Worm (Caenorhabditis elegans) whole organism, young adult: ENCODE measurements around the gene byn-1.
A peak's percentile ranks its signal among the peaks of the same experiment; 100 is the strongest.

Source experiments
- C17E4.6 ChIP-seq: fragments of 200-800 bp; sonication (Bioruptor generic); IDR thresholded peaks from 2 replicates; pipeline ENCODE4 v1.3.6; 2022; ENCODE audit warnings: missing genetic modification reagents, missing genetic modification characterization, missing compliant biosample characterization
- D2030.7 ChIP-seq: fragments of 200-800 bp; sonication (Bioruptor generic); IDR thresholded peaks from 2 replicates; pipeline ENCODE4 v1.3.6; 2022; ENCODE audit warnings: missing genetic modification reagents, missing genetic modification characterization, missing compliant biosample characterization
- F33H1.4 ChIP-seq: fragments of 200-800 bp; sonication (Bioruptor generic); IDR thresholded peaks from 2 replicates; pipeline ENCODE4 v1.3.6; 2022; ENCODE audit warnings: missing genetic modification reagents, missing genetic modification characterization, missing compliant biosample characterization
- F49E8.2 ChIP-seq: sonication (generic microtip); optimal IDR thresholded peaks from 3 replicates; lab custom pipeline; 2017; ENCODE audit warnings: missing genetic modification characterization, mild to moderate bottlenecking, missing compliant biosample characterization, antibody characterized with exemption, moderate library complexity; ENCODE audit not compliant: insufficient read depth
- K11D2.4 ChIP-seq: fragments of 200-800 bp; sonication (Bioruptor generic); IDR thresholded peaks from 2 replicates; pipeline ENCODE4 v1.3.6; 2022; ENCODE audit warnings: missing genetic modification reagents, missing genetic modification characterization, missing compliant biosample characterization
- T26A5.8 ChIP-seq: sonication (generic microtip); optimal IDR thresholded peaks from 2 replicates; lab custom pipeline; 2016; ENCODE audit warnings: missing genetic modification characterization, missing compliant biosample characterization
- Y53G8AR.9 ChIP-seq: fragments of 200-800 bp; sonication (Bioruptor generic); conservative IDR thresholded peaks from 2 replicates; pipeline ENCODE4 v1.3.6; 2022; ENCODE audit warnings: missing genetic modification reagents, missing genetic modification characterization, missing compliant biosample characterization
- Y56A3A.18 ChIP-seq: fragments of 200-800 bp; sonication (Bioruptor generic); IDR thresholded peaks from 2 replicates; pipeline ENCODE4 v1.3.6; 2022; ENCODE audit warnings: missing genetic modification reagents, missing genetic modification characterization, missing compliant biosample characterization
- Y67H2A.10 ChIP-seq: fragments of 200-800 bp; sonication (Bioruptor generic); conservative IDR thresholded peaks from 2 replicates; pipeline ENCODE4 v1.3.6; 2022; ENCODE audit warnings: missing genetic modification reagents, missing genetic modification characterization, missing compliant biosample characterization
- akir-1 ChIP-seq: fragments of 200-800 bp; sonication (Bioruptor generic); optimal IDR thresholded peaks from 2 replicates; lab custom pipeline; 2018; ENCODE audit warnings: mild to moderate bottlenecking, missing genetic modification characterization, moderate library complexity, missing compliant biosample characterization
- ama-1 ChIP-seq, 3 experiments: fragments of 150-350 bp in 1 of 3; sonication (generic microtip) in 2 of 3; optimal IDR thresholded peaks; 2 replicates each; lab custom pipeline; 2014 to 2018; ENCODE audit warnings: missing biosample characterization in 2 of 3, missing genetic modification characterization in 2 of 3, missing genetic modification reagents in 2 of 3
- athp-1 ChIP-seq: sonication (generic microtip); optimal IDR thresholded peaks from 2 replicates; lab custom pipeline; 2017; ENCODE audit warnings: mild to moderate bottlenecking, missing genetic modification characterization, missing compliant biosample characterization
- attf-6 ChIP-seq: fragments of 200-800 bp; sonication (Bioruptor generic); IDR thresholded peaks from 2 replicates; pipeline ENCODE4 v1.3.6; 2022; ENCODE audit warnings: missing genetic modification reagents, missing genetic modification characterization, missing compliant biosample characterization
- bed-2 ChIP-seq: fragments of 200-800 bp; sonication (Bioruptor generic); IDR thresholded peaks from 2 replicates; pipeline ENCODE4 v1.3.6; 2022; ENCODE audit warnings: missing genetic modification reagents, missing genetic modification characterization, missing compliant biosample characterization
- cebp-1 ChIP-seq, 2 experiments: fragments of 200-800 bp in 1 of 2; sonication (Bioruptor generic) in 1 of 2; sonication (generic microtip) in 1 of 2; IDR thresholded peaks in 1 of 2; optimal IDR thresholded peaks in 1 of 2; 2 replicates each; pipeline versions ENCODE4 v1.3.6 to Lab custom; 2017 to 2022; ENCODE audit warnings: missing compliant biosample characterization in 2 of 2, missing genetic modification characterization in 2 of 2, mild to moderate bottlenecking in 1 of 2, missing genetic modification reagents in 1 of 2, moderate library complexity in 1 of 2
- ceh-100 ChIP-seq: fragments of 200-800 bp; sonication (Bioruptor generic); IDR thresholded peaks from 2 replicates; pipeline ENCODE4 v1.3.6; 2022; ENCODE audit warnings: missing genetic modification reagents, missing genetic modification characterization, missing compliant biosample characterization
- die-1 ChIP-seq: sonication (generic microtip); optimal IDR thresholded peaks from 2 replicates; lab custom pipeline; 2016; ENCODE audit warnings: missing genotype, mild to moderate bottlenecking, missing genetic modification characterization, missing compliant biosample characterization
- egl-18 ChIP-seq: fragments of 200-800 bp; sonication (Bioruptor generic); IDR thresholded peaks from 2 replicates; pipeline ENCODE4 v1.3.6; 2022; ENCODE audit warnings: missing genetic modification reagents, missing genetic modification characterization, missing compliant biosample characterization
- egrh-3 ChIP-seq: fragments of 200-800 bp; sonication (Bioruptor generic); IDR thresholded peaks from 2 replicates; pipeline ENCODE4 v1.3.6; 2022; ENCODE audit warnings: missing genetic modification reagents, missing genetic modification characterization, missing compliant biosample characterization
- ets-4 ChIP-seq: fragments of 200-800 bp; sonication (Bioruptor generic); optimal IDR thresholded peaks from 2 replicates; lab custom pipeline; 2018; ENCODE audit warnings: mild to moderate bottlenecking, missing genetic modification characterization, missing compliant biosample characterization
- fkh-3 ChIP-seq: sonication (generic microtip); optimal IDR thresholded peaks from 2 replicates; lab custom pipeline; 2016; ENCODE audit warnings: mild to moderate bottlenecking, missing genetic modification characterization, missing compliant biosample characterization
- him-1 ChIP-seq: sonication (generic microtip); optimal IDR thresholded peaks from 2 replicates; lab custom pipeline; 2016; ENCODE audit warnings: missing genotype, missing genetic modification reagents, missing genetic modification characterization, missing compliant biosample characterization
- hlh-12 ChIP-seq: sonication (generic microtip); optimal IDR thresholded peaks from 2 replicates; lab custom pipeline; 2016; ENCODE audit warnings: missing genetic modification characterization, missing compliant biosample characterization
- hmg-1.2 ChIP-seq: fragments of 200-800 bp; sonication (Bioruptor generic); IDR thresholded peaks from 2 replicates; pipeline ENCODE4 v1.3.6; 2022; ENCODE audit warnings: missing genetic modification reagents, missing genetic modification characterization, missing compliant biosample characterization
- hrde-1 ChIP-seq: sonication (generic microtip); optimal IDR thresholded peaks from 2 replicates; lab custom pipeline; 2016; ENCODE audit warnings: missing genetic modification characterization, mild to moderate bottlenecking, missing compliant biosample characterization, moderate library complexity, missing genotype, missing genetic modification reagents, borderline replicate concordance
- hsf-1 ChIP-seq: fragments of 200-800 bp; sonication (Bioruptor generic); IDR thresholded peaks from 2 replicates; pipeline ENCODE4 v1.3.6; 2022; ENCODE audit warnings: missing genetic modification reagents, missing genetic modification characterization, missing compliant biosample characterization
- let-526 ChIP-seq: fragments of 200-800 bp; sonication (Bioruptor generic); IDR thresholded peaks from 2 replicates; pipeline ENCODE4 v1.3.6; 2022; ENCODE audit warnings: missing genetic modification reagents, missing genetic modification characterization, missing compliant biosample characterization
- let-607 ChIP-seq, 2 experiments: fragments of 200-800 bp in 1 of 2; sonication (Bioruptor generic) in 1 of 2; sonication (generic microtip) in 1 of 2; optimal IDR thresholded peaks; 2 replicates each; lab custom pipeline; 2016 to 2018; ENCODE audit warnings: mild to moderate bottlenecking in 2 of 2, missing compliant biosample characterization in 2 of 2, missing genetic modification characterization in 2 of 2, moderate library complexity in 2 of 2, missing genotype in 1 of 2
- lin-26 ChIP-seq: fragments of 200-800 bp; sonication (Bioruptor generic); IDR thresholded peaks from 2 replicates; pipeline ENCODE4 v1.3.6; 2022; ENCODE audit warnings: missing genetic modification reagents, missing genetic modification characterization, missing compliant biosample characterization
- lin-40 ChIP-seq: sonication (generic microtip); optimal IDR thresholded peaks from 2 replicates; lab custom pipeline; 2016; ENCODE audit warnings: missing genetic modification characterization, mild to moderate bottlenecking, missing compliant biosample characterization, missing genotype, missing genetic modification reagents
- lin-54 ChIP-seq: fragments of 200-800 bp; sonication (Bioruptor generic); optimal IDR thresholded peaks from 2 replicates; lab custom pipeline; 2018; ENCODE audit warnings: mild to moderate bottlenecking, missing genetic modification characterization, missing compliant biosample characterization
- lsy-27 ChIP-seq: sonication (generic microtip); optimal IDR thresholded peaks from 2 replicates; lab custom pipeline; 2017; ENCODE audit warnings: missing genetic modification characterization, mild to moderate bottlenecking, missing compliant biosample characterization, antibody characterized with exemption, missing genotype, borderline replicate concordance; ENCODE audit not compliant: insufficient read depth
- madf-10 ChIP-seq: sonication (generic microtip); optimal IDR thresholded peaks from 2 replicates; lab custom pipeline; 2016; ENCODE audit warnings: mild to moderate bottlenecking, missing genetic modification characterization, missing compliant biosample characterization
- nhr-90 ChIP-seq: sonication (generic microtip); optimal IDR thresholded peaks from 2 replicates; lab custom pipeline; 2016; ENCODE audit warnings: missing genotype, mild to moderate bottlenecking, missing genetic modification characterization, missing compliant biosample characterization
- snpc-1.3 ChIP-seq: sonication (generic microtip); optimal IDR thresholded peaks from 2 replicates; lab custom pipeline; 2017; ENCODE audit warnings: missing genetic modification characterization, mild to moderate bottlenecking, missing compliant biosample characterization, antibody characterized with exemption, moderate library complexity, missing genotype, missing genetic modification reagents; ENCODE audit not compliant: insufficient read depth
- snpc-4 ChIP-seq, 5 experiments: fragments of 150-350 bp in 1 of 5; sonication (generic microtip) in 4 of 5; optimal IDR thresholded peaks; 2 replicates each; lab custom pipeline; 2014 to 2018; ENCODE audit warnings: missing genetic modification characterization in 5 of 5, missing biosample characterization in 3 of 5, antibody characterized with exemption in 2 of 5, mild to moderate bottlenecking in 2 of 5, missing compliant biosample characterization in 2 of 5, missing genotype in 2 of 5, moderate library complexity in 2 of 5, missing genetic modification reagents in 1 of 5
- somi-1 ChIP-seq: fragments of 200-800 bp; sonication (Bioruptor generic); optimal IDR thresholded peaks from 2 replicates; lab custom pipeline; 2018; ENCODE audit warnings: mild to moderate bottlenecking, missing genetic modification characterization, missing compliant biosample characterization
- tbp1 ChIP-seq: fragments of 200-800 bp; sonication (Bioruptor generic); optimal IDR thresholded peaks from 2 replicates; lab custom pipeline; 2018; ENCODE audit warnings: mild to moderate bottlenecking, missing genetic modification characterization, missing compliant biosample characterization
- tbx-9 ChIP-seq: sonication (generic microtip); optimal IDR thresholded peaks from 2 replicates; lab custom pipeline; 2016; ENCODE audit warnings: borderline replicate concordance, missing genetic modification characterization, inconsistent platforms, missing compliant biosample characterization
- ztf-18 ChIP-seq: sonication (generic microtip); optimal IDR thresholded peaks from 2 replicates; lab custom pipeline; 2016; ENCODE audit warnings: missing genotype, mild to moderate bottlenecking, missing genetic modification characterization, missing compliant biosample characterization
- ztf-22 ChIP-seq: fragments of 200-800 bp; sonication (Bioruptor generic); optimal IDR thresholded peaks from 2 replicates; lab custom pipeline; 2018; ENCODE audit warnings: mild to moderate bottlenecking, missing genetic modification characterization, moderate library complexity, missing compliant biosample characterization
- ztf-26 ChIP-seq: sonication (generic microtip); optimal IDR thresholded peaks from 2 replicates; lab custom pipeline; 2017; ENCODE audit warnings: missing genetic modification characterization, missing compliant biosample characterization
- ztf-3 ChIP-seq: fragments of 200-800 bp; sonication (Bioruptor generic); optimal IDR thresholded peaks from 2 replicates; lab custom pipeline; 2018; ENCODE audit warnings: mild to moderate bottlenecking, missing genetic modification characterization, missing compliant biosample characterization

The byn-1 gene

DNA sequence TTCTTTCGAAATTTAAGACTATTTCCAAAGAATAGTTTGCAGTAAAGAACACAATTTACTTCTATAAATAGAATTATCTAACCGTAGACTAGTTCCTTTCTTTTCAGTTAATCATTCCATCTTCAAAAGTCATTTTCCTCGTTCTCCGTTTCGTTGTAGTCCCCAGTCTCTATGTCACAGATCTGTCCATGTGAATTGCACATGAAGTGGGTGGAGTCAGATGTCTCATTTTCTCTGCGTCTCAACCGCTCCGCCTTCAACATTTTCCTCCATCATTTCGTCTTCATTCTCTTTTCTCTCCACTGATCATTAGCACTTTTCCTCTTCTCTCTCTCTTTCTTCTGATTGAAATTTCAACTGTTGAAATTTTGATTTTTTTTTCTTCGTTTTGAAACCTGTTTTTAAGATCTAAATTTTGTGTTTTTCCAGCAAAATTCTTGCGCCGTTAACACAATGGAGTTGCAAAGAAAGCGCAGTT, 34.2 kb upstream of the byn-1 start, which contains the start of gene T07E3.4 (continued):
- TF ChIP-seq die-1 (tag; lab: Kevin White, UChicago): peak; percentile 0
- no peak for TF ChIP-seq Y56A3A.18 (GFP tag; lab: Robert Waterston, UW)
- TF ChIP-seq cebp-1 (GFP tag; IDR thresholded peaks at IDR 0.05; lab: Robert Waterston, UW): no peak
- peak; percentile 68 for TF ChIP-seq cebp-1 (tag; optimal IDR thresholded peaks at IDR 0.05; lab: Kevin White, UChicago)

- TF ChIP-seq T26A5.8 (tag; lab: Kevin White, UChicago) (no peak), ztf-3 (GFP tag; lab: Kevin White, UChicago) (no peak), Y56A3A.18 (GFP tag; lab: Robert Waterston, UW) (no peak), Y67H2A.10 (GFP tag; lab: Robert Waterston, UW) (no peak), let-526 (GFP tag; lab: Robert Waterston, UW) (no peak), egrh-3 (GFP tag; lab: Robert Waterston, UW) (no peak), tbp1 (GFP tag; lab: Kevin White, UChicago) (peak; percentile 7), lin-40 (peak; percentile 13), tbx-9 (tag; lab: Kevin White, UChicago) (no peak), lsy-27 (tag; lab: Kevin White, UChicago) (no peak), ets-4 (no peak), C17E4.6 (GFP tag; lab: Robert Waterston, UW) (no peak), fkh-3 (no peak), ztf-26 (peak; percentile 43), let-607 (tag; optimal IDR thresholded peaks at IDR 0.05; lab: Kevin White, UChicago) (no peak), lin-26 (GFP tag; lab: Robert Waterston, UW) (no peak), bed-2 (GFP tag; lab: Robert Waterston, UW) (no peak), attf-6 (GFP tag; lab: Robert Waterston, UW) (no peak), ztf-22 (GFP tag; lab: Kevin White, UChicago) (no peak), ceh-100 (no peak), ztf-18 (tag; lab: Kevin White, UChicago) (no peak), somi-1 (peak; percentile 60), egl-18 (GFP tag; lab: Robert Waterston, UW) (no peak), ama-1 (optimal IDR thresholded peaks at IDR 0.05; lab: Kevin White, UChicago) (no peak), ama-1 (GFP tag; optimal IDR thresholded peaks at IDR 0.05; lab: Kevin White, UChicago) (no peak), him-1 (tag; lab: Kevin White, UChicago) (no peak), snpc-4 (GFP tag; optimal IDR thresholded peaks at IDR 0.05; lab: Kevin White, UChicago) (no peak), snpc-4 (tag; optimal IDR thresholded peaks at IDR 0.05; lab: Kevin White, UChicago) (no peak), D2030.7 (GFP tag; lab: Robert Waterston, UW) (no peak), F49E8.2 (tag; lab: Kevin White, UChicago) (no peak), Y53G8AR.9 (GFP tag; lab: Robert Waterston, UW) (0 out of 2 replicates have a peak, but pooled peaks have one; percentile 8), hlh-12 (tag; lab: Kevin White, UChicago) (no peak), cebp-1 (GFP tag; IDR thresholded peaks at IDR 0.05; lab: Robert Waterston, UW) (no peak), cebp-1 (tag; optimal IDR thresholded peaks at IDR 0.05; lab: Kevin White, UChicago) (peak; percentile 15), akir-1 (GFP tag; lab: Kevin White, UChicago) (no peak), snpc-1.3 (tag; lab: Kevin White, UChicago) (no peak), K11D2.4 (GFP tag; lab: Robert Waterston, UW) (peak; percentile 33; the same call in 1 of the 2 replicates), athp-1 (tag; lab: Kevin White, UChicago) (no peak), nhr-90 (tag; lab: Kevin White, UChicago) (no peak), F33H1.4 (GFP tag; lab: Robert Waterston, UW) (no peak), lin-54 (GFP tag; lab: Kevin White, UChicago) (no peak), madf-10 (tag; lab: Kevin White, UChicago) (no peak), hsf-1 (no peak), hrde-1 (tag; lab: Kevin White, UChicago) (no peak), hmg-1.2 (GFP tag; lab: Robert Waterston, UW) (no peak)
Observed at ce11 chrIII:6898518-6898917, 33.3 kb upstream of the byn-1 start.
